Fruit fly (Drosophila melanogaster): ENCODE results near the gene mRpL47.
A peak's percentile ranks its signal among the peaks of the same experiment; 100 is the strongest.

mRpL47 gene

dm6 chr3R:9563240-9563992, 47.7 kb upstream of the mRpL47 start, which contains the start of the genes CG9393 and Vps45 (continued):
- peak; percentile 49 for TF ChIP-seq nerfin-1 (tag; optimal IDR thresholded peaks at IDR 0.05)
- peak; percentile 9; the same call in 1 of the 2 replicates for TF ChIP-seq Adf1 (GFP tag; IDR thresholded peaks at IDR 0.05)
- peak; percentile 67 for TF ChIP-seq CG15514 (GFP tag; optimal IDR thresholded peaks at IDR 0.05)
- TF ChIP-seq tll (GFP tag; optimal IDR thresholded peaks at IDR 0.05): peak in 1 of 2 experiments; percentile 78
- TF ChIP-seq pan (optimal IDR thresholded peaks at IDR 0.05): no peak
- TF ChIP-seq pan (GFP tag; optimal IDR thresholded peaks at IDR 0.05 in 1 of 2, IDR thresholded peaks at IDR 0.05 in 1 of 2): peak in 1 of 2 experiments; percentile 32
- peak; percentile 70 for TF ChIP-seq tin (GFP tag; optimal IDR thresholded peaks at IDR 0.05)
- TF ChIP-seq slou (GFP tag; optimal IDR thresholded peaks at IDR 0.05): no peak
- TF ChIP-seq CG10959 (GFP tag; IDR thresholded peaks at IDR 0.05): no peak
- TF ChIP-seq CG14014 (GFP tag; IDR thresholded peaks at IDR 0.05): no peak; the same call in 1 of the 2 replicates
- TF ChIP-seq CG12744 (GFP tag; optimal IDR thresholded peaks at IDR 0.05): peak; percentile 50
- peak; percentile 3 for TF ChIP-seq CG16815 (GFP tag; optimal IDR thresholded peaks at IDR 0.05)
- TF ChIP-seq az2 (GFP tag; optimal IDR thresholded peaks at IDR 0.05): peak; percentile 48
- TF ChIP-seq Scr (GFP tag; IDR thresholded peaks at IDR 0.05; ENCODE audit: partially characterized antibody): peak; percentile 94
- TF ChIP-seq CG8388 (GFP tag; optimal IDR thresholded peaks at IDR 0.05): no peak
- TF ChIP-seq Blimp-1 (GFP tag; optimal IDR thresholded peaks at IDR 0.05): no peak
- peak; percentile 50 for TF ChIP-seq CG4820 (GFP tag; optimal IDR thresholded peaks at IDR 0.05)
- peak; percentile 64 for TF ChIP-seq CG15601 (tag; optimal IDR thresholded peaks at IDR 0.05)
- TF ChIP-seq Mes4 (GFP tag; optimal IDR thresholded peaks at IDR 0.05): peak; percentile 2
- TF ChIP-seq CG18476 (GFP tag; optimal IDR thresholded peaks at IDR 0.05): peak; percentile 52
- TF ChIP-seq CG34422 (GFP tag; IDR thresholded peaks at IDR 0.05): no peak; the same call in 2 of the 3 replicates
- TF ChIP-seq CG9727 (GFP tag; optimal IDR thresholded peaks at IDR 0.05): peak; percentile 67
- peak; percentile 82 for TF ChIP-seq CG42726 (GFP tag; IDR thresholded peaks at IDR 0.05; ENCODE audit: partially characterized antibody)
- TF ChIP-seq CG18619 (GFP tag; optimal IDR thresholded peaks at IDR 0.05): peak; percentile 27
- TF ChIP-seq PHDP (tag; optimal IDR thresholded peaks at IDR 0.05): peak; percentile 55
- no peak for TF ChIP-seq odd (GFP tag; optimal IDR thresholded peaks at IDR 0.05)
- peak; percentile 24 for TF ChIP-seq CG10209 (GFP tag; optimal IDR thresholded peaks at IDR 0.05)
- peak; percentile 89 for TF ChIP-seq mld (GFP tag; IDR thresholded peaks at IDR 0.05; ENCODE audit: partially characterized antibody)
- TF ChIP-seq CG17612 (GFP tag; IDR thresholded peaks at IDR 0.05): no peak
- no peak for TF ChIP-seq gsb-n (tag; optimal IDR thresholded peaks at IDR 0.05)
- TF ChIP-seq disco-r (GFP tag; optimal IDR thresholded peaks at IDR 0.05): no peak
- TF ChIP-seq cas (GFP tag; IDR thresholded peaks at IDR 0.05): 0 out of 2 replicates have a peak, but pooled peaks have one; percentile 36
- TF ChIP-seq salm (tag; optimal IDR thresholded peaks at IDR 0.05): no peak
- TF ChIP-seq dmrt11E (tag; optimal IDR thresholded peaks at IDR 0.05): peak; percentile 59
- peak; percentile 81 for TF ChIP-seq zen2 (GFP tag; IDR thresholded peaks at IDR 0.05; ENCODE audit: partially characterized antibody)
- no peak for TF ChIP-seq pb (GFP tag; optimal IDR thresholded peaks at IDR 0.05)
- no peak for TF ChIP-seq cg (GFP tag; optimal IDR thresholded peaks at IDR 0.05)
- TF ChIP-seq Taf1 (GFP tag; IDR thresholded peaks at IDR 0.05): no peak
- no peak for TF ChIP-seq dimm (GFP tag; IDR thresholded peaks at IDR 0.05)
- peak; percentile 53 for TF ChIP-seq CG18262 (tag; optimal IDR thresholded peaks at IDR 0.05)
- peak; percentile 72 for TF ChIP-seq Abd-B (GFP tag; optimal IDR thresholded peaks at IDR 0.05)
- peak; percentile 91 for TF ChIP-seq Dref (GFP tag; IDR thresholded peaks at IDR 0.05)
- TF ChIP-seq CG14860 (GFP tag; IDR thresholded peaks at IDR 0.05; ENCODE audit: partially characterized antibody): peak; percentile 91
- TF ChIP-seq CG10366 (GFP tag; IDR thresholded peaks at IDR 0.05): peak; percentile 52; the same call in 1 of the 2 replicates
- peak; percentile 47 for TF ChIP-seq CG8290 (GFP tag; optimal IDR thresholded peaks at IDR 0.05)
- no peak for TF ChIP-seq CG8290 (tag; optimal IDR thresholded peaks at IDR 0.05)
- TF ChIP-seq gro (GFP tag; optimal IDR thresholded peaks at IDR 0.05): peak; percentile 56
- TF ChIP-seq CG3995 (GFP tag; optimal IDR thresholded peaks at IDR 0.05): peak; percentile 92
- TF ChIP-seq mam (GFP tag; optimal IDR thresholded peaks at IDR 0.05): peak; percentile 79
